Fruit fly (Drosophila melanogaster) S2 (cell line): ENCODE results near the gene Hel25E.

Experiments used
- CG8478 ChIP-seq: fragments of >200 bp; optimal IDR thresholded peaks from 2 replicates; lab custom pipeline; 2018
- CTCF ChIP-seq, 2 experiments: fragments of >200 bp; optimal IDR thresholded peaks; 2 replicates each; lab custom pipeline; 2018

DNA sequence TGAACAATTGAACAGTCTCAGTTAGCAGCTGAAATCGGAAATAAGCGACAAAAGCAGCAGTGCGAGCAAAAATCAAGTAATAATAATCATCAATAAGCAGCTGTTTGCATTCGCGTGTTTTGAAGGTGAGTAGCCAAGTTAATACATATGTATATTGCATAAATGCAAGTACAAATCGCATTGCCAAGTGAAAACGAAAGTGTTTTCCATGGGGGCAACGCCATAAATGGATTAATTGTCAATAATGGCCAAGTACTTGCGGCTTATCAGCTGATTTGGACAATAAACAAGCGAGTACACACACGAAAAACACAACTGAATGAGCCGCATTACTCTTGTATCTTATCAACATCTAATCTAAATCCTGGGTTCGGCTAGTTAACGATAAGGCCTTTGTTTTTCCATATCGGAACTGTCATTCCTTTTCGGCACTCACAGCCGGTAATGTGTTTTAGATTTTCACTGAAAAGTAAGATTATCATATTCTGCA lies 5.2 kb upstream of the Hel25E start:
- TF ChIP-seq CG8478 (lab: Kevin White, UChicago) (no peak), CTCF (optimal IDR thresholded peaks at IDR 0.05; lab: Kevin White, UChicago) (no peak)
